Fruit fly (Drosophila melanogaster): Measurements from ENCODE around the gene CG4098.
A peak's percentile ranks its signal among the peaks of the same experiment; 100 is the strongest.

CG4098 gene

dm6 chr3L:16587994-16588622 lies 21.0 kb downstream of the CG4098 start (continued):
- TF ChIP-seq inv (GFP tag; IDR thresholded peaks at IDR 0.05; ENCODE audit: partially characterized antibody) (peak; percentile 93), Deaf1 (tag; optimal IDR thresholded peaks at IDR 0.05) (no peak), Sry-δ (GFP tag; optimal IDR thresholded peaks at IDR 0.05) (peak; percentile 98), Rfx (GFP tag; IDR thresholded peaks at IDR 0.05) (peak; percentile 83), CG7839 (tag; optimal IDR thresholded peaks at IDR 0.05) (peak; percentile 63), gt (GFP tag; IDR thresholded peaks at IDR 0.05) (no peak), Fer2 (tag; optimal IDR thresholded peaks at IDR 0.05) (peak; percentile 17), schlank (tag; optimal IDR thresholded peaks at IDR 0.05) (no peak), prd (optimal IDR thresholded peaks at IDR 0.05) (no peak), prd (GFP tag; IDR thresholded peaks at IDR 0.05) (peak; percentile 52; the same call in 2 of the 3 replicates), Neu2 (GFP tag; optimal IDR thresholded peaks at IDR 0.05; ENCODE audit: borderline replicate concordance) (peak; percentile 42), sc (optimal IDR thresholded peaks at IDR 0.05) (no peak), sc (GFP tag; optimal IDR thresholded peaks at IDR 0.05) (peak; percentile 11), cg (GFP tag; optimal IDR thresholded peaks at IDR 0.05) (peak; percentile 89), CG10366 (GFP tag; IDR thresholded peaks at IDR 0.05) (peak; percentile 55), sens-2 (GFP tag; IDR thresholded peaks at IDR 0.05) (no peak), pan (optimal IDR thresholded peaks at IDR 0.05) (no peak), pan (GFP tag; optimal IDR thresholded peaks at IDR 0.05 in 1 of 2, IDR thresholded peaks at IDR 0.05 in 1 of 2) (peak in 1 of 2 experiments; percentile 76), CG15479 (GFP tag; optimal IDR thresholded peaks at IDR 0.05) (no peak), Myb (GFP tag; optimal IDR thresholded peaks at IDR 0.05) (peak; percentile 66), esg (GFP tag; conservative IDR thresholded peaks at IDR 0.05) (no peak), Atf-2 (GFP tag; optimal IDR thresholded peaks at IDR 0.05) (no peak), CG15011 (GFP tag; optimal IDR thresholded peaks at IDR 0.05) (no peak), Jarid2 (GFP tag; optimal IDR thresholded peaks at IDR 0.05) (no peak), seq (GFP tag; IDR thresholded peaks at IDR 0.05) (no peak), CG34224 (GFP tag; IDR thresholded peaks at IDR 0.05; ENCODE audit: partially characterized antibody) (peak; percentile 93), grau (tag; optimal IDR thresholded peaks at IDR 0.05) (peak; percentile 63), Max (GFP tag; optimal IDR thresholded peaks at IDR 0.05) (peak; percentile 76), TFAM (GFP tag; optimal IDR thresholded peaks at IDR 0.05) (no peak), CG1647 (GFP tag; optimal IDR thresholded peaks at IDR 0.05) (peak; percentile 40), Camta (GFP tag; optimal IDR thresholded peaks at IDR 0.05) (peak; percentile 59), onecut (GFP tag; IDR thresholded peaks at IDR 0.05) (peak; percentile 57), CG1024 (GFP tag; IDR thresholded peaks at IDR 0.05) (0 out of 2 replicates have a peak, but pooled peaks have one; percentile 18), sna (GFP tag; IDR thresholded peaks at IDR 0.05; ENCODE audit: partially characterized antibody) (peak; percentile 96), CG17568 (GFP tag; optimal IDR thresholded peaks at IDR 0.05) (no peak), dmrt11E (tag; optimal IDR thresholded peaks at IDR 0.05) (peak; percentile 37), CG12155 (GFP tag; optimal IDR thresholded peaks at IDR 0.05) (peak; percentile 9), CG4730 (GFP tag; IDR thresholded peaks at IDR 0.05) (peak; percentile 42; the same call in 1 of the 2 replicates), CG18011 (GFP tag; optimal IDR thresholded peaks at IDR 0.05) (no peak), gce (GFP tag; IDR thresholded peaks at IDR 0.05) (no peak), Spps (tag; optimal IDR thresholded peaks at IDR 0.05) (no peak), CG12104 (GFP tag; optimal IDR thresholded peaks at IDR 0.05) (no peak), cato (GFP tag; optimal IDR thresholded peaks at IDR 0.05; ENCODE audit: borderline replicate concordance) (no peak), nerfin-1 (tag; optimal IDR thresholded peaks at IDR 0.05) (peak; percentile 45), CG3847 (GFP tag; IDR thresholded peaks at IDR 0.05) (peak; percentile 79), eve (GFP tag; optimal IDR thresholded peaks at IDR 0.05) (no peak), tin (GFP tag; optimal IDR thresholded peaks at IDR 0.05) (peak; percentile 60), kni (GFP tag; optimal IDR thresholded peaks at IDR 0.05) (peak; percentile 66), hkb (optimal IDR thresholded peaks at IDR 0.05) (peak; percentile 78), hkb (GFP tag; IDR thresholded peaks at IDR 0.05) (peak; percentile 51), psq (GFP tag; optimal IDR thresholded peaks at IDR 0.05) (no peak)
